Worm (Caenorhabditis elegans): Measurements from ENCODE around the gene ins-11.

The ins-11 gene

DNA sequence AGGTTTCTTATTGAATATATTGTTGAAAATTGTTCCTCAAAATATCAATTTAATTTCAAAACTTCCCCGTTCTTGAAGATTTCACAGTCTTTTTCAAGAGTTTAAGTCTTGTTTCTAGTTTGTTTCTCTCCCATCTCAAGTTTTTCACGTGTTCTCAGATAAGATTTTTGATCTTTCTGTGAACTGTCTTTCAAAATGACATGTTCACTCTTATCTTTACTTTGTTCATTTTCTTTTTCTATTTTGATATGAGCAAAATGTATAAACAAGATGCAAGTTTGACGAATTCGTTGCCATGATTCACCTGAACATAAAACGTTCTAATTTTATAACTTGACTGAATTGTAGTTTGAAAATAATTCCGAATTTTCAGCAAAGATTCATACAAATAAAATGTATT, 1.7 kb upstream of the ins-11 start:
- TF ChIP-seq vab-15 (tag; optimal IDR thresholded peaks at IDR 0.05) (no peak), sup-37 (GFP tag; optimal IDR thresholded peaks at IDR 0.05) (no peak), pag-3 (tag; optimal IDR thresholded peaks at IDR 0.05; ENCODE audit: borderline replicate concordance, insufficient read depth) (no peak), Y116A8C.19 (tag; optimal IDR thresholded peaks at IDR 0.05; ENCODE audit: borderline replicate concordance) (no peak), blmp-1 (tag; optimal IDR thresholded peaks at IDR 0.05) (no peak), mdl-1 (tag; optimal IDR thresholded peaks at IDR 0.05) (no peak)

DNA sequence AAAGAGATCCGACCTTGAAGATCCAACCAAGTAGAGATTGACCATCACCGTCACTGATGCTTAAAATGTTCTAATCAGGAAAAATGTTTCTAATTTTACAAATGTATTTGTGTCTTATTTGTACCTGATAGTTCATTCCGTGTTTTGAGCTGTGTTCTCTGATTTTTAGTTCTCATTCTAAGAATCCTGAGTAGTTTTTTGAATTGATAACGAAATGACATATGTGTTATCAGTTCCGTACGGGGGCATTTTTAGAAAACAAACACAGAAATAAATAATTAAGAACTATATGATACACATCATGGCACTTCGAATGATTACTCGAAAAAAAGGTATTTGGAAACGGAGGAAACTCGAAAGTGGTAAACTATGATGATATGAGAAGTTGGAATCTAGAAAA, 1.0 kb upstream of the ins-11 start:
- TF ChIP-seq efl-1 (optimal IDR thresholded peaks at IDR 0.05) (no peak), efl-1 (GFP tag; optimal IDR thresholded peaks at IDR 0.05 in 1 of 2) (peak in 1 of 2 experiments; percentile 76), nhr-12 (tag; optimal IDR thresholded peaks at IDR 0.05) (no peak), elt-2 (tag; optimal IDR thresholded peaks at IDR 0.05) (peak; percentile 66)

DNA sequence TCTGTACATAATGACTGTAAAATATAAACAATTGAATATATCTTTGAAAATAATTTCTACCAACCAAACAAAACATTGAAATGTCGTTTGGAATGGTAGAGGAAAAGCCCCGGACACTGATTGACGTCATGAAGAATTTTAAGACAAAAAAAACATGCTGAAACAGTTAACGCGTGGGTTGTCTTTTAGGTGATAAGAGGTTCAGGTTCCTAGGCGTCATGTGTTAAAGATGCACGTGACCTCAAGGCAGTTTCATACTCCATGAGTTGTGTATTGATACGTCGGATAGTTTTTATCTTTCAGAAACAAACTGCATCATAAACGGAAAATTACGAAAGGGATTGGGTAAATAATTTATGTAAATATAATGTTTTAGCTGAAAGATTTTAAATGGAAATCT, 603 bp downstream of the ins-11 start:
- TF ChIP-seq nhr-71 (tag; optimal IDR thresholded peaks at IDR 0.05) (peak; percentile 59), elt-2 (tag; optimal IDR thresholded peaks at IDR 0.05) (peak; percentile 99), lin-35 (GFP tag; optimal IDR thresholded peaks at IDR 0.05) (peak in 1 of 2 experiments; percentile 57), Y116A8C.19 (tag; optimal IDR thresholded peaks at IDR 0.05; ENCODE audit: borderline replicate concordance) (no peak), mdl-1 (tag; optimal IDR thresholded peaks at IDR 0.05) (peak in 1 of 2 experiments; percentile 22), nhr-20 (tag; optimal IDR thresholded peaks at IDR 0.05) (peak; percentile 21)

DNA sequence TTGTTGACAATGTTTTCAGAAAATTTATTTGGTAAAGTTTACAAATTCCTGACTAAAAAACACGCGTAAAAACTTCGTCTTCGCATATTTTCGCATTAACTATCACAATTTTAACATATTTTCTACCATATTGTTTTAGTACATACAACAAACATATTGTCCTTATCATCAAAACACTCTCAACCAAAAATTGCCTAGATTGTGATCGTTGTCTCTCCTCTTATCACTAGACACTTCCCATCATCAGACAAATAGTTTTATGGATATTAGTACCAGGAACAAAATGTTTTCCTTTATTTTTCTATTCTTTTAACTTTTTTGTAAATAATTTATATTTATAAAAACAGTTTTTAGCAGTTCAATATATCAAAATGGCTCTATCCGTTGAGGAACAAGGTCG, 4.9 kb downstream of the ins-11 start, which contains the start of gene C17C3.3:
Gene C17C3.3 (plus strand): TSS at position 346 of the 400 bp plus-strand sequence.
- peak; percentile 92 for TF ChIP-seq elt-2 (tag; optimal IDR thresholded peaks at IDR 0.05)
- TF ChIP-seq pax-3 (tag; optimal IDR thresholded peaks at IDR 0.05) = no peak

DNA sequence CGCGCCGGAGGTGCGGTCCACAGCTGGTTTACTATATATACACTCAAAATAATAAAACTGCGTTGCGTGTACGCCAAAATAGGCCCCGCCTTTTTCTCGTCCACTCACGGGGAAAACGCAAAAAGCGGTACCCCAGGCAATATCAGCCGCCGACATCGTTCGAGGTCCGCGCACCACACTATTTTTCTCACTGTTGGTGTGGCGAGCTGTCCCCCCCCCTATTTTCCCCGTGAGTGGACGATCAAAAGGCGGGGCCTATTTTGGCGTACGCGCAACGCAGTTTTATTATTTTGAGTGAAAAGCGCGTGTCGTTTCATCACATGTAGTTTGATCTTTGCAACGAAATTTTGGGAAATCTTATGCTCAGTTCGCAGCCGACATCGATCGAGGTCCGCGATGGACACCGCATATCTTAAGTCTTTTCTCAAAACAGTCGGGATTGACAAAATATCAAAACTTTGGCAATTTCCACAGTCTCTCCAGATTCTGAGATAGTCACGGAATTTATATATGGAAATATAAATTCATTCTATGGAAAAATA, 8.6 kb downstream of the ins-11 start:
- TF ChIP-seq tbx-2 (tag; optimal IDR thresholded peaks at IDR 0.05) (no peak), nhr-84 (tag; optimal IDR thresholded peaks at IDR 0.05) (no peak), ets-5 (GFP tag; IDR thresholded peaks at IDR 0.05) (no peak), elt-3 (tag; optimal IDR thresholded peaks at IDR 0.05) (no peak), vab-15 (tag; optimal IDR thresholded peaks at IDR 0.05) (no peak), sox-4 (tag; optimal IDR thresholded peaks at IDR 0.05) (no peak), unc-98 (GFP tag; IDR thresholded peaks at IDR 0.05) (no peak), aha-1 (tag; optimal IDR thresholded peaks at IDR 0.05) (no peak), nhr-76 (tag; optimal IDR thresholded peaks at IDR 0.05) (no peak), nhr-71 (tag; optimal IDR thresholded peaks at IDR 0.05) (no peak), ztf-11 (tag; optimal IDR thresholded peaks at IDR 0.05) (no peak), unc-30 (tag; optimal IDR thresholded peaks at IDR 0.05) (no peak), lin-39 (tag; optimal IDR thresholded peaks at IDR 0.05) (no peak), fkh-8 (tag; optimal IDR thresholded peaks at IDR 0.05) (no peak)

DNA sequence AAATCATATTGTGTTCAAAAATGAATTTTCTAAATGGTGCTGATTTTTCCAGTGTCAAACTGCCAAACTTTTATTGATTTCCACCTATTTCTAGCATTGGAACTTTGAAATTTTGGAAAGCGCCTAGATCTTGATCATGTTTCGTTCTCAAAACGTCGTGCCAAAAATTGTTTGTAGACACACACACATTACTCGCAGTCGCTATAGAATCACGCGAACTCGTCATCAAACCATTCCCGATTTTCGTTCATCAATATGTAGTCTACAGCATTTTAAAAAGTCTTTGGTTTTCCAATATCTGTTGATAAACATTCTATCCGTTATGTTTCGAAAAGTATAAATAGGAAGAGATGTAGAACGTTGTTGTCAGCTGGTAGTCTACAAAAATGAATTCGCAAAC, 13.7 kb downstream of the ins-11 start, which contains the start of the genes C17C3.1 and C17C3.15:
Gene C17C3.1 (plus strand): TSS at position 301 of the 400 bp plus-strand sequence.
Gene C17C3.15 (plus strand): TSS at position 383 of the 400 bp plus-strand sequence.
- TF ChIP-seq nhr-71 (tag; optimal IDR thresholded peaks at IDR 0.05) (peak; percentile 9), snpc-4 (tag; optimal IDR thresholded peaks at IDR 0.05) (no peak), efl-1 (optimal IDR thresholded peaks at IDR 0.05) (no peak), efl-1 (GFP tag; optimal IDR thresholded peaks at IDR 0.05 in 1 of 2) (no peak), lin-14 (GFP tag; optimal IDR thresholded peaks at IDR 0.05) (peak; percentile 11), jun-1 (tag; optimal IDR thresholded peaks at IDR 0.05) (no peak), irx-1 (tag; optimal IDR thresholded peaks at IDR 0.05) (no peak), nhr-85 (tag) (peak; percentile 78)

Measured in whole organism, L1 larva.